Fruit fly (Drosophila melanogaster): Measurements from ENCODE around the gene shf.

DNA sequence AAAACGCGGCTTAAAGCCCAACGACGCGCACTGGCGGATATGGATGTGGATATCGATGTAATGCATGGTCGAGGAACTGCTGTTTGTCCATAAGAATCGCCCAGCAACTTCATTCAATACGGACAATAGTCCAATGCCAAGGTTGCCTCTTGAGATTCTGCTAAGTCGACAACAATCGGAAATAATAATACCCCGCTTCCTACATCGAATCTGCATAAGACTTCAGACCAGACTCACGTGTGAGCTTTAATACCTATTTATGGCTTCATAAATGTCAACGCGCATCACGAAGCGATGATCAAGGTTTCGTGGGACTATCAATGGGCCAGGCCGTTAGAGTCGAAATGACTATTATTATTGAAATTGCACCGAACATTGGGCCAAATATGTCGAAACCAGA lies 27.5 kb downstream of the shf start:
- no peak for TF ChIP-seq usp (GFP tag; optimal IDR thresholded peaks at IDR 0.05)
- TF ChIP-seq Dll (optimal IDR thresholded peaks at IDR 0.05), result no peak
- no peak for TF ChIP-seq psq (optimal IDR thresholded peaks at IDR 0.05)
- TF ChIP-seq pan (optimal IDR thresholded peaks at IDR 0.05), result no peak
- no peak for TF ChIP-seq CG8478 (optimal IDR thresholded peaks at IDR 0.05)
- no peak for TF ChIP-seq EcR (GFP tag; optimal IDR thresholded peaks at IDR 0.05)
